Fruit fly (Drosophila melanogaster) whole organism, embryonic: ENCODE measurements around the gene Megf8.

ENCODE experiments used
- BtbVII ChIP-seq: fragments of 200-800 bp; sonication (Bioruptor generic); optimal IDR thresholded peaks from 3 replicates; lab custom pipeline; 2017; ENCODE audit warnings: missing biosample characterization, mild to moderate bottlenecking, missing genetic modification characterization
- CG11504 ChIP-seq: fragments of 200-800 bp; sonication (Bioruptor generic); optimal IDR thresholded peaks from 3 replicates; lab custom pipeline; 2019; ENCODE audit warnings: missing biosample characterization, mild to moderate bottlenecking, missing genetic modification characterization, moderate library complexity
- CG13123 ChIP-seq: fragments of 200-800 bp; sonication (Bioruptor generic); optimal IDR thresholded peaks from 2 replicates; lab custom pipeline; 2016; ENCODE audit warnings: missing biosample characterization, missing genetic modification characterization
- CG14014 ChIP-seq: fragments of 200-800 bp; sonication (Bioruptor generic); IDR thresholded peaks from 2 replicates; pipeline ENCODE4 v1.3.6; 2022; ENCODE audit warnings: missing biosample characterization, missing genetic modification characterization
- CG14667 ChIP-seq: fragments of 200-800 bp; sonication (Bioruptor generic); IDR thresholded peaks from 2 replicates; pipeline ENCODE4 v1.3.6; 2022; ENCODE audit warnings: missing biosample characterization, missing genetic modification characterization
- CG15011 ChIP-seq: fragments of 200-800 bp; sonication (Bioruptor generic); optimal IDR thresholded peaks from 3 replicates; lab custom pipeline; 2018; ENCODE audit warnings: missing biosample characterization, mild to moderate bottlenecking, missing genetic modification characterization
- CG15269 ChIP-seq: fragments of 200-800 bp; sonication (Bioruptor generic); optimal IDR thresholded peaks from 2 replicates; lab custom pipeline; 2018; ENCODE audit warnings: missing biosample characterization, mild to moderate bottlenecking, missing genetic modification characterization, moderate library complexity
- CG1602 ChIP-seq: fragments of 200-800 bp; sonication (Bioruptor generic); optimal IDR thresholded peaks from 3 replicates; lab custom pipeline; 2016; ENCODE audit warnings: missing biosample characterization, missing genetic modification characterization
- CG16779 ChIP-seq: fragments of 200-800 bp; sonication (Bioruptor generic); IDR thresholded peaks from 2 replicates; pipeline ENCODE4 v1.3.6; 2022; ENCODE audit warnings: missing biosample characterization, missing genetic modification characterization
- CG17328 ChIP-seq: fragments of 200-800 bp; sonication (Bioruptor generic); IDR thresholded peaks from 2 replicates; pipeline ENCODE4 v1.3.6; 2022; ENCODE audit warnings: missing biosample characterization, missing genetic modification characterization
- CG17568 ChIP-seq: fragments of 200-800 bp; sonication (Bioruptor generic); optimal IDR thresholded peaks from 2 replicates; lab custom pipeline; 2018; ENCODE audit warnings: missing biosample characterization, mild to moderate bottlenecking, missing genetic modification characterization, moderate library complexity
- CG2120 ChIP-seq: fragments of 200-800 bp; sonication (Bioruptor generic); optimal IDR thresholded peaks from 3 replicates; lab custom pipeline; 2016; ENCODE audit warnings: missing biosample characterization, missing genetic modification characterization
- CG2889 ChIP-seq: fragments of 200-800 bp; sonication (Bioruptor generic); IDR thresholded peaks from 3 replicates; pipeline ENCODE4 v1.3.6; 2022; ENCODE audit warnings: missing biosample characterization, missing genetic modification characterization
- CG4820 ChIP-seq: fragments of 200-800 bp; sonication (Bioruptor generic); optimal IDR thresholded peaks from 3 replicates; lab custom pipeline; 2016; ENCODE audit warnings: missing biosample characterization, missing genetic modification characterization
- CG5953 ChIP-seq: fragments of 200-800 bp; sonication (Bioruptor generic); IDR thresholded peaks from 2 replicates; pipeline ENCODE4 v1.3.6; 2022; ENCODE audit warnings: missing biosample characterization, missing genetic modification characterization
- CG6854 ChIP-seq: fragments of 200-800 bp; sonication (Bioruptor generic); optimal IDR thresholded peaks from 3 replicates; lab custom pipeline; 2017; ENCODE audit warnings: missing biosample characterization, mild to moderate bottlenecking, missing genetic modification characterization
- CG7372 ChIP-seq: fragments of 200-800 bp; sonication (Bioruptor generic); IDR thresholded peaks from 2 replicates; pipeline ENCODE4 v1.3.6; 2022; ENCODE audit warnings: missing biosample characterization, missing genetic modification characterization
- CG7556 ChIP-seq: fragments of 200-800 bp; sonication (Bioruptor generic); optimal IDR thresholded peaks from 2 replicates; lab custom pipeline; 2017; ENCODE audit warnings: missing biosample characterization, mild to moderate bottlenecking, missing genetic modification characterization
- CG9215 ChIP-seq: fragments of 200-800 bp; sonication (Bioruptor generic); IDR thresholded peaks from 2 replicates; pipeline ENCODE4 v1.3.6; 2022; ENCODE audit warnings: missing biosample characterization, missing genetic modification characterization
- CG9437 ChIP-seq: fragments of 200-800 bp; sonication (Bioruptor generic); optimal IDR thresholded peaks from 2 replicates; lab custom pipeline; 2018; ENCODE audit warnings: missing biosample characterization, mild to moderate bottlenecking, missing genetic modification characterization
- CG9727 ChIP-seq: fragments of 200-800 bp; sonication (Bioruptor generic); optimal IDR thresholded peaks from 3 replicates; lab custom pipeline; 2017; ENCODE audit warnings: missing biosample characterization, mild to moderate bottlenecking, missing genetic modification characterization
- CkIIα-i1 ChIP-seq: fragments of 200-800 bp; sonication (Bioruptor generic); IDR thresholded peaks from 2 replicates; pipeline ENCODE4 v1.3.6; 2022; ENCODE audit warnings: missing biosample characterization, missing genetic modification characterization
- Fer2 ChIP-seq: fragments of 200-800 bp; sonication (Bioruptor generic); optimal IDR thresholded peaks from 2 replicates; lab custom pipeline; 2018; ENCODE audit warnings: missing biosample characterization, mild to moderate bottlenecking, missing genetic modification characterization, moderate library complexity
- HLH54F ChIP-seq: fragments of 200-800 bp; sonication (Bioruptor generic); optimal IDR thresholded peaks from 3 replicates; lab custom pipeline; 2016; ENCODE audit warnings: missing biosample characterization, missing genetic modification characterization
- Hmx ChIP-seq: fragments of 200-800 bp; sonication (Bioruptor generic); optimal IDR thresholded peaks from 2 replicates; lab custom pipeline; 2016; ENCODE audit warnings: missing biosample characterization, missing genetic modification characterization
- Hsf ChIP-seq: fragments of 200-800 bp; sonication (Bioruptor generic); optimal IDR thresholded peaks from 3 replicates; lab custom pipeline; 2016; ENCODE audit warnings: missing biosample characterization, missing genetic modification characterization
- Kr ChIP-seq: fragments of 200-800 bp; sonication (Bioruptor generic); optimal IDR thresholded peaks from 2 replicates; lab custom pipeline; 2017; ENCODE audit warnings: missing biosample characterization, mild to moderate bottlenecking, missing genetic modification characterization
- Myb ChIP-seq: fragments of 200-800 bp; sonication (Bioruptor generic); optimal IDR thresholded peaks from 2 replicates; lab custom pipeline; 2016; ENCODE audit warnings: missing biosample characterization, missing genetic modification characterization
- PHDP ChIP-seq: fragments of 200-800 bp; sonication (Bioruptor generic); optimal IDR thresholded peaks from 3 replicates; lab custom pipeline; 2018; ENCODE audit warnings: missing biosample characterization, mild to moderate bottlenecking, missing genetic modification characterization, moderate library complexity
- Ssrp ChIP-seq: fragments of 200-800 bp; sonication (Bioruptor generic); optimal IDR thresholded peaks from 2 replicates; lab custom pipeline; 2018; ENCODE audit warnings: missing biosample characterization, mild to moderate bottlenecking, missing genetic modification characterization, moderate library complexity
- chn ChIP-seq: fragments of 200-800 bp; sonication (Bioruptor generic); optimal IDR thresholded peaks from 2 replicates; lab custom pipeline; 2016; ENCODE audit warnings: missing biosample characterization, missing genetic modification characterization
- dimm ChIP-seq: fragments of 200-800 bp; sonication (Bioruptor generic); IDR thresholded peaks from 2 replicates; pipeline ENCODE4 v1.3.6; 2022; ENCODE audit warnings: missing biosample characterization, missing genetic modification characterization
- disco-r ChIP-seq: fragments of 200-800 bp; sonication (Bioruptor generic); optimal IDR thresholded peaks from 2 replicates; lab custom pipeline; 2016; ENCODE audit warnings: missing biosample characterization, missing genetic modification characterization
- emc ChIP-seq: fragments of 200-800 bp; sonication (Bioruptor generic); optimal IDR thresholded peaks from 2 replicates; lab custom pipeline; 2016; ENCODE audit warnings: missing biosample characterization, missing genetic modification characterization
- fd102C ChIP-seq: fragments of 200-800 bp; sonication (Bioruptor generic); optimal IDR thresholded peaks from 2 replicates; lab custom pipeline; 2018; ENCODE audit warnings: missing biosample characterization, mild to moderate bottlenecking, missing genetic modification characterization, moderate library complexity
- fru ChIP-seq: fragments of >200 bp; optimal IDR thresholded peaks from 2 replicates; lab custom pipeline; 2017
- gcm2 ChIP-seq: fragments of 200-800 bp; sonication (Bioruptor generic); optimal IDR thresholded peaks from 2 replicates; lab custom pipeline; 2016; ENCODE audit warnings: missing biosample characterization, missing genetic modification characterization
- grn ChIP-seq: fragments of 200-800 bp; sonication (Bioruptor generic); optimal IDR thresholded peaks from 3 replicates; lab custom pipeline; 2017; ENCODE audit warnings: missing biosample characterization, missing genetic modification characterization
- insv ChIP-seq, 2 experiments: fragments of 200-800 bp; sonication (Bioruptor generic); optimal IDR thresholded peaks; 3 replicates each; lab custom pipeline; 2016 to 2018; ENCODE audit warnings: missing biosample characterization in 2 of 2, missing genetic modification characterization in 2 of 2
- kni ChIP-seq: fragments of 200-800 bp; sonication (Bioruptor generic); optimal IDR thresholded peaks from 3 replicates; lab custom pipeline; 2017; ENCODE audit warnings: mild to moderate bottlenecking, missing biosample characterization, missing genetic modification reagents, missing genetic modification characterization
- knrl ChIP-seq: fragments of 200-800 bp; sonication (Bioruptor generic); IDR thresholded peaks from 3 replicates; pipeline ENCODE4 v1.3.6; 2022; ENCODE audit warnings: missing biosample characterization, missing genetic modification characterization; ENCODE audit not compliant: partially characterized antibody
- luna ChIP-seq: fragments of 200-800 bp; sonication (Bioruptor generic); optimal IDR thresholded peaks from 2 replicates; lab custom pipeline; 2016; ENCODE audit warnings: missing biosample characterization, missing genetic modification characterization
- nom ChIP-seq: fragments of 200-800 bp; sonication (Bioruptor generic); optimal IDR thresholded peaks from 2 replicates; lab custom pipeline; 2017; ENCODE audit warnings: missing biosample characterization, missing genetic modification characterization, mild to moderate bottlenecking, moderate library complexity, missing genetic modification reagents
- otp ChIP-seq: fragments of 200-800 bp; sonication (Bioruptor generic); IDR thresholded peaks from 3 replicates; pipeline ENCODE4, ENCODE4 v1.3.6; 2022; ENCODE audit warnings: missing biosample characterization, missing genetic modification characterization
- sc ChIP-seq, 3 experiments: fragments of >200 bp in 2 of 3; fragments of 200-800 bp in 1 of 3; sonication (Bioruptor generic) in 1 of 3; optimal IDR thresholded peaks; 2 replicates in 2 of 3; 3 replicates in 1 of 3; lab custom pipeline; 2017; ENCODE audit warnings: mild to moderate bottlenecking in 1 of 3, missing biosample characterization in 1 of 3, missing genetic modification characterization in 1 of 3, missing genetic modification reagents in 1 of 3
- schlank ChIP-seq: fragments of 200-800 bp; sonication (Bioruptor generic); optimal IDR thresholded peaks from 2 replicates; lab custom pipeline; 2018; ENCODE audit warnings: missing biosample characterization, mild to moderate bottlenecking, missing genetic modification characterization
- sima ChIP-seq: fragments of 200-800 bp; sonication (Bioruptor generic); optimal IDR thresholded peaks from 2 replicates; lab custom pipeline; 2016; ENCODE audit warnings: missing biosample characterization, missing genetic modification characterization
- sob ChIP-seq: fragments of 200-800 bp; sonication (Bioruptor generic); IDR thresholded peaks from 2 replicates; pipeline ENCODE4 v1.3.6; 2022; ENCODE audit warnings: missing biosample characterization, missing genetic modification characterization

The Megf8 gene

DNA sequence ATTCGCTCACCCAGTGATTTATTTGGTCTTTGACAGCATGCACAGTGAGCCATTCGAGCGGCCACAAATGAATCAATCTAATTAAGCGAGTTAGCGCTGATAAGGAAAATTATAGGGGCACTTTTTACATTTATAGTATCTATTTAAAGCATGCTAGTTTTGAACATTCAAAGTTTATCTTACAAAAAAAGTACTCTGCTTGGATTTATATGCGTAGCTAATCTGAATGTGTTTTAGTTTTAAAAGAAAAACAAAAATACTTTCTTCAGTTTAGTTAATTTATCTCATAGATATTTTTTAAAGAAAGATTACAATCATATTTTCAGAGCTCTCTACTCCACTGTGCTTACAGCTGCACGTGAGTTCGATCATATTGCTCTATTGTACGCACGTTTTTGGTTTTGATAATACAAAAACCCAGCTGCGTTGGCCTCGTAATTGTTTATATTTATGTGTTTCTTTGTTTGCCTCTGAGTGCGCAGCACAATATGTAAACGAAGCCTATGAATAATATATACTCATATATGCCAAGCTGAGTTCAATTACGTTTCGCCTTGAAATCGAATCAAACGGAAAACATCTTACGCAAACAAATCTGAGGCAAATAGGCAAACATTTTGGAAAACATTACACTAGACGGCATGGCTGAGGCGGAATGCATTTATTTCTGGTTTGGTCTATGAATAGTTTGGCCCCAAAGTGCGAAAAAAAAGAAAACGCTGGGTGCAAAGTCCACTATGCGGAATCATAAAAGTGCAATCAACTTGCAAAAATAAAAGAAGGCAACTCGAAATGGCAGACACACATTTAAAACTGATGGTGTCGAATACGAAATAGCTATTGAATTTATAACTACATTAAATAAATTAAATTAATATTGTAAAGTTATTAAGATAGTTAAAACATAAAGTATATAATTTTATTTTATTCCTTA, 41.3 kb upstream of the Megf8 start (continued):
- TF ChIP-seq CG9437 (GFP tag; lab: Kevin White, UChicago) = peak; percentile 91
- TF ChIP-seq CG17328 (GFP tag; lab: Robert Waterston, UW) = peak; percentile 71
- TF ChIP-seq disco-r (GFP tag; lab: Kevin White, UChicago) = peak; percentile 70
- peak; percentile 80 for TF ChIP-seq chn (GFP tag; lab: Kevin White, UChicago)
- peak; percentile 91 for TF ChIP-seq CG11504 (tag; lab: Kevin White, UChicago)
- TF ChIP-seq grn (GFP tag; lab: Kevin White, UChicago) = peak; percentile 78
- no peak for TF ChIP-seq sc (optimal IDR thresholded peaks at IDR 0.05; lab: Kevin White, UChicago)
- peak; percentile 81 for TF ChIP-seq sc (GFP tag; optimal IDR thresholded peaks at IDR 0.05; lab: Kevin White, UChicago)
- TF ChIP-seq CG2889 (GFP tag; lab: Robert Waterston, UW) = peak; percentile 66; the same call in 2 of the 3 replicates
- TF ChIP-seq gcm2 (GFP tag; lab: Kevin White, UChicago) = peak; percentile 66
- TF ChIP-seq CG15269 (tag; lab: Kevin White, UChicago) = peak; percentile 91
- peak; percentile 87 for TF ChIP-seq sob (GFP tag; lab: Robert Waterston, UW)
- TF ChIP-seq knrl = no peak
- TF ChIP-seq CG16779 (GFP tag; lab: Robert Waterston, UW) = 0 out of 2 replicates have a peak, but pooled peaks have one; percentile 36
- peak; percentile 41 for TF ChIP-seq kni (GFP tag; lab: Kevin White, UChicago)
- no peak for TF ChIP-seq dimm (GFP tag; lab: Robert Waterston, UW)
- TF ChIP-seq CG14014 = peak; percentile 78
- TF ChIP-seq CG14667 = peak; percentile 68
- peak; percentile 74; the same call in 2 of the 3 replicates for TF ChIP-seq otp
- TF ChIP-seq HLH54F = peak; percentile 77
- no peak for TF ChIP-seq luna (GFP tag; lab: Kevin White, UChicago)
- peak; percentile 62 for TF ChIP-seq Hmx (GFP tag; lab: Kevin White, UChicago)
- peak; percentile 61 for TF ChIP-seq Myb
- TF ChIP-seq Kr (GFP tag; lab: Kevin White, UChicago) = no peak
- TF ChIP-seq insv (GFP tag; optimal IDR thresholded peaks at IDR 0.05; lab: Kevin White, UChicago) = peak in 1 of 2 experiments; percentile 45
- TF ChIP-seq CG7372 (GFP tag; lab: Robert Waterston, UW) = peak; percentile 86
- 0 out of 2 replicates have a peak, but pooled peaks have one; percentile 9 for TF ChIP-seq CkIIα-i1 (GFP tag; lab: Robert Waterston, UW)
- TF ChIP-seq CG5953 (GFP tag; lab: Robert Waterston, UW) = peak; percentile 68
- peak; percentile 93 for TF ChIP-seq CG9727 (GFP tag; lab: Kevin White, UChicago)
- TF ChIP-seq Ssrp (tag; lab: Kevin White, UChicago) = peak; percentile 79
- peak; percentile 83 for TF ChIP-seq Hsf (GFP tag; lab: Kevin White, UChicago)
- TF ChIP-seq fru (lab: Kevin White, UChicago) = no peak
- TF ChIP-seq PHDP (tag; lab: Kevin White, UChicago) = peak; percentile 81
- peak; percentile 91 for TF ChIP-seq BtbVII (GFP tag; lab: Kevin White, UChicago)
- TF ChIP-seq CG9215 (GFP tag; lab: Robert Waterston, UW) = peak; percentile 81
- TF ChIP-seq CG17568 (GFP tag; lab: Kevin White, UChicago) = peak; percentile 79
- TF ChIP-seq CG2120 (GFP tag; lab: Kevin White, UChicago) = peak; percentile 89
- peak; percentile 42 for TF ChIP-seq Fer2
- peak; percentile 84 for TF ChIP-seq CG1602
- peak; percentile 80 for TF ChIP-seq CG4820 (GFP tag; lab: Kevin White, UChicago)
- peak; percentile 44 for TF ChIP-seq CG13123 (GFP tag; lab: Kevin White, UChicago)
- peak; percentile 58 for TF ChIP-seq sima (GFP tag; lab: Kevin White, UChicago)
- TF ChIP-seq fd102C (GFP tag; lab: Kevin White, UChicago) = peak; percentile 65
- TF ChIP-seq CG6854 (GFP tag; lab: Kevin White, UChicago) = peak; percentile 85
- peak; percentile 96 for TF ChIP-seq CG7556 (GFP tag; lab: Kevin White, UChicago)
- TF ChIP-seq emc (GFP tag; lab: Kevin White, UChicago) = peak; percentile 55
- TF ChIP-seq CG15011 = peak; percentile 86
- peak; percentile 84 for TF ChIP-seq nom (GFP tag; lab: Kevin White, UChicago)
- peak; percentile 48 for TF ChIP-seq schlank (tag; lab: Kevin White, UChicago)
